Fruit fly (Drosophila melanogaster): ENCODE results near the gene Mst57Da.

DNA sequence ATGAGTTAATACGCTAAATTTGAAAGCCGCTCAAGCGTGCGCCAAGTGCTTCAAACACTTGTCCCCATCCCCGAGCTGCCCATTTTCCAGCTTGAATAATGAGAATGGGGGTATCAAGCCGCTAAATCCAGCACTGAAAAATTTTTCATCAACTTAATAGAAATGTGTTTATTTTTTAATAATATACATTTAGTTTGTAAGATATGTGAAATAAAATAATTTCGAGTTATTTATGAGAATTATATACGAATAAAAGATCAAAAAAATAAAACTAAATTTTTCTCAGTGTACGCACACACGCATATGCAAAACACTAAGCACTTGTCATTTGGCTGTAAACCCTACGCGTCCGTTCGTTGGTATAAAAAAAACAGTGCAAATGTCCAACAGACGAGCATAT lies 23.1 kb upstream of the Mst57Da start:
- TF ChIP-seq CG8478 (optimal IDR thresholded peaks at IDR 0.05) (no peak), CTCF (optimal IDR thresholded peaks at IDR 0.05) (no peak)

All from S2 (cell line).